Worm (Caenorhabditis elegans) whole organism, late embryonic: ENCODE data around the gene AH9.6.

ENCODE experiments used
- C08G9.2 ChIP-seq: sonication (generic microtip); optimal IDR thresholded peaks from 2 replicates; lab custom pipeline; 2016; ENCODE audit warnings: mild to moderate bottlenecking, missing genetic modification characterization, moderate library complexity, missing compliant biosample characterization
- C38D4.7 ChIP-seq: fragments of 200-800 bp; sonication (Bioruptor generic); optimal IDR thresholded peaks from 2 replicates; lab custom pipeline; 2018; ENCODE audit warnings: mild to moderate bottlenecking, missing genetic modification characterization, moderate library complexity, missing compliant biosample characterization
- K02D7.2 ChIP-seq: sonication (generic microtip); optimal IDR thresholded peaks from 2 replicates; lab custom pipeline; 2017; ENCODE audit warnings: mild to moderate bottlenecking, missing genetic modification characterization, missing compliant biosample characterization
- K09A11.1 ChIP-seq: sonication (generic microtip); optimal IDR thresholded peaks from 2 replicates; lab custom pipeline; 2017; ENCODE audit warnings: antibody characterized with exemption, mild to moderate bottlenecking, missing genetic modification characterization, missing compliant biosample characterization; ENCODE audit not compliant: insufficient read depth
- ahr-1 ChIP-seq: sonication (generic microtip); optimal IDR thresholded peaks from 2 replicates; lab custom pipeline; 2016; ENCODE audit warnings: missing genetic modification characterization, missing compliant biosample characterization
- ceh-14 ChIP-seq: sonication (generic microtip); optimal IDR thresholded peaks from 2 replicates; lab custom pipeline; 2016; ENCODE audit warnings: missing genotype, missing genetic modification characterization, missing compliant biosample characterization
- ceh-18 ChIP-seq: sonication (generic microtip); optimal IDR thresholded peaks from 2 replicates; lab custom pipeline; 2016; ENCODE audit warnings: missing genetic modification characterization, missing compliant biosample characterization
- ceh-22 ChIP-seq: sonication (generic microtip); optimal IDR thresholded peaks from 2 replicates; lab custom pipeline; 2017; ENCODE audit warnings: missing biosample characterization, missing genetic modification characterization
- ceh-24 ChIP-seq: sonication (generic microtip); optimal IDR thresholded peaks from 2 replicates; lab custom pipeline; 2016; ENCODE audit warnings: mild to moderate bottlenecking, missing genetic modification characterization, missing compliant biosample characterization
- ceh-30 ChIP-seq: fragments of 150-350 bp; optimal IDR thresholded peaks from 2 replicates; lab custom pipeline; 2014; ENCODE audit warnings: missing biosample characterization, missing genetic modification characterization
- ceh-45 ChIP-seq: fragments of 200-800 bp; sonication (Bioruptor generic); IDR thresholded peaks from 2 replicates; pipeline ENCODE4 v1.3.6; 2022; ENCODE audit warnings: missing genetic modification reagents, missing genetic modification characterization, missing compliant biosample characterization
- ceh-6 ChIP-seq: fragments of 200-800 bp; sonication (Bioruptor generic); optimal IDR thresholded peaks from 2 replicates; lab custom pipeline; 2018; ENCODE audit warnings: mild to moderate bottlenecking, missing genetic modification characterization, missing compliant biosample characterization
- ceh-9 ChIP-seq: sonication (generic microtip); optimal IDR thresholded peaks from 2 replicates; lab custom pipeline; 2016; ENCODE audit warnings: mild to moderate bottlenecking, missing genetic modification characterization, inconsistent platforms, missing compliant biosample characterization
- che-1 ChIP-seq: sonication (generic microtip); optimal IDR thresholded peaks from 2 replicates; lab custom pipeline; 2016; ENCODE audit warnings: mild to moderate bottlenecking, missing genetic modification characterization, missing compliant biosample characterization
- elt-2 ChIP-seq: sonication (generic microtip); optimal IDR thresholded peaks from 2 replicates; lab custom pipeline; 2016; ENCODE audit warnings: missing genetic modification reagents, missing genetic modification characterization, missing compliant biosample characterization
- elt-4 ChIP-seq: sonication (generic microtip); optimal IDR thresholded peaks from 2 replicates; lab custom pipeline; 2016; ENCODE audit warnings: missing genetic modification characterization, missing compliant biosample characterization
- ets-4 ChIP-seq: sonication (generic microtip); optimal IDR thresholded peaks from 2 replicates; lab custom pipeline; 2016; ENCODE audit warnings: missing genetic modification characterization, missing compliant biosample characterization
- fax-1 ChIP-seq: sonication (generic microtip); optimal IDR thresholded peaks from 2 replicates; lab custom pipeline; 2016; ENCODE audit warnings: missing genotype, missing genetic modification characterization, missing compliant biosample characterization
- fkh-10 ChIP-seq: fragments of 150-350 bp; optimal IDR thresholded peaks from 2 replicates; lab custom pipeline; 2014; ENCODE audit warnings: missing biosample characterization, missing genetic modification reagents, missing genetic modification characterization
- fkh-6 ChIP-seq: sonication (generic microtip); optimal IDR thresholded peaks from 2 replicates; lab custom pipeline; 2016; ENCODE audit warnings: missing genetic modification characterization, missing compliant biosample characterization
- gmeb-2 ChIP-seq: sonication (generic microtip); optimal IDR thresholded peaks from 2 replicates; lab custom pipeline; 2016; ENCODE audit warnings: missing genetic modification characterization, inconsistent platforms, missing compliant biosample characterization
- hlh-13 ChIP-seq: fragments of 200-800 bp; sonication (Bioruptor generic); optimal IDR thresholded peaks from 2 replicates; lab custom pipeline; 2018; ENCODE audit warnings: mild to moderate bottlenecking, missing genetic modification characterization, missing compliant biosample characterization
- hlh-30 ChIP-seq: sonication (generic microtip); optimal IDR thresholded peaks from 2 replicates; lab custom pipeline; 2017; ENCODE audit warnings: antibody characterized with exemption, missing genetic modification characterization, missing compliant biosample characterization; ENCODE audit not compliant: insufficient read depth
- hlh-6 ChIP-seq: sonication (generic microtip); optimal IDR thresholded peaks from 2 replicates; lab custom pipeline; 2016; ENCODE audit warnings: missing genotype, missing genetic modification characterization, missing compliant biosample characterization
- hlh-8 ChIP-seq: sonication (generic microtip); optimal IDR thresholded peaks from 2 replicates; lab custom pipeline; 2016; ENCODE audit warnings: missing genotype, missing genetic modification characterization, missing compliant biosample characterization
- lim-6 ChIP-seq: sonication (generic microtip); optimal IDR thresholded peaks from 2 replicates; lab custom pipeline; 2016; ENCODE audit warnings: missing genetic modification characterization, missing compliant biosample characterization
- mec-3 ChIP-seq: sonication (generic microtip); optimal IDR thresholded peaks from 2 replicates; lab custom pipeline; 2016; ENCODE audit warnings: borderline replicate concordance, missing genetic modification characterization, missing compliant biosample characterization
- nhr-11 ChIP-seq: fragments of 150-350 bp; optimal IDR thresholded peaks from 2 replicates; lab custom pipeline; 2014; ENCODE audit warnings: missing biosample characterization, missing genetic modification characterization
- odd-2 ChIP-seq: sonication (generic microtip); optimal IDR thresholded peaks from 2 replicates; lab custom pipeline; 2017; ENCODE audit warnings: antibody characterized with exemption, mild to moderate bottlenecking, missing genetic modification characterization, missing compliant biosample characterization
- pax-1 ChIP-seq: fragments of 150-350 bp; optimal IDR thresholded peaks from 2 replicates; lab custom pipeline; 2014; ENCODE audit warnings: missing biosample characterization, missing genetic modification characterization
- pha-2 ChIP-seq: sonication (generic microtip); optimal IDR thresholded peaks from 2 replicates; lab custom pipeline; 2017; ENCODE audit warnings: mild to moderate bottlenecking, missing genetic modification characterization, missing compliant biosample characterization
- pha-4 ChIP-seq: fragments of 150-350 bp; optimal IDR thresholded peaks from 2 replicates; lab custom pipeline; 2018; ENCODE audit warnings: missing biosample characterization, missing genetic modification reagents, missing genetic modification characterization
- sdc-2 ChIP-seq: sonication (generic microtip); optimal IDR thresholded peaks from 2 replicates; lab custom pipeline; 2016; ENCODE audit warnings: missing genotype, missing genetic modification characterization, missing compliant biosample characterization
- sox-2 ChIP-seq: fragments of 200-800 bp; sonication (Bioruptor generic); IDR thresholded peaks from 2 replicates; pipeline ENCODE4 v1.3.6; 2022; ENCODE audit warnings: missing genetic modification reagents, missing genetic modification characterization, missing compliant biosample characterization
- ttx-3 ChIP-seq: sonication (generic microtip); optimal IDR thresholded peaks from 2 replicates; lab custom pipeline; 2016; ENCODE audit warnings: missing genetic modification reagents, missing genetic modification characterization, missing compliant biosample characterization
- unc-3 ChIP-seq, 2 experiments: fragments of 200-800 bp in 1 of 2; sonication (Bioruptor generic) in 1 of 2; sonication (generic microtip) in 1 of 2; conservative IDR thresholded peaks in 1 of 2; optimal IDR thresholded peaks in 1 of 2; 2 replicates each; pipeline versions ENCODE4 v1.3.6 to Lab custom; 2016 to 2022; ENCODE audit warnings: missing compliant biosample characterization in 2 of 2, missing genetic modification characterization in 2 of 2, missing genetic modification reagents in 1 of 2
- ztf-16 ChIP-seq: sonication (generic microtip); optimal IDR thresholded peaks from 2 replicates; lab custom pipeline; 2017; ENCODE audit warnings: missing genetic modification characterization, missing compliant biosample characterization

The AH9.6 gene

ce11 chrX:2267956-2268355 is at the start of gene AH9.6:
Gene AH9.6 (minus strand): TSS chrX:2268138.
- TF ChIP-seq elt-2 (tag; lab: Kevin White, UChicago) (no peak), K09A11.1 (no peak), ceh-24 (no peak), ets-4 (no peak), pha-2 (no peak), hlh-6 (no peak), C08G9.2 (no peak), fkh-6 (no peak), nhr-11 (no peak), C38D4.7 (GFP tag; lab: Kevin White, UChicago) (no peak), elt-4 (tag; lab: Kevin White, UChicago) (no peak), ceh-9 (no peak), sox-2 (no peak)

DNA sequence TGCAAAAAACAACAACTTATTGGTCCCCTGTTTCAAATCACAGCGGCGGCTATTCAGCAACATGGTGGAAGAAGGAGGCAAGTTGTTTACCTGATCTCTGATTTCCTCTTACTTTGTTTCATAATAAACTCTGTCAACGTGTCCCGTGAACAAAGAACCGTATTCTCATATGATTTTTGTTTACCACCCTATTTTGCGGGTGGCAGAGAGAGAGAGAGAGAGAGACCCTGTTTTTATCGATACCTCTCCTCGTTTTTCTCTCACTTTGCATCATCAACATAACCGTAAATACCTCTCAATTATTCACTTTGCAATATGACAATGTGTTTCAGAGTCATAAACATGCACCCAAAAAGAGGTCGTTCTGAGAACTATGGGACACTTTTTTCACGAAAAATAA is 49.5 kb upstream of the AH9.6 start:
- TF ChIP-seq pax-1 (no peak), pha-2 (no peak), fkh-10 (GFP tag; lab: Kevin White, UChicago) (no peak), nhr-11 (no peak), hlh-13 (no peak), fkh-6 (no peak), K02D7.2 (tag; lab: Kevin White, UChicago) (no peak), odd-2 (no peak), lim-6 (no peak), sdc-2 (tag; lab: Kevin White, UChicago) (no peak), elt-4 (tag; lab: Kevin White, UChicago) (no peak), ceh-18 (tag; lab: Kevin White, UChicago) (no peak)

ce11 chrX:2316859-2317258 is 48.9 kb upstream of the AH9.6 start:
- no peak for TF ChIP-seq elt-4 (tag; lab: Kevin White, UChicago)
- no peak for TF ChIP-seq ceh-24
- TF ChIP-seq ceh-30 (tag; lab: Kevin White, UChicago), result no peak
- no peak for TF ChIP-seq unc-3 (GFP tag; conservative IDR thresholded peaks at IDR 0.05; lab: Robert Waterston, UW)
- TF ChIP-seq unc-3 (tag; optimal IDR thresholded peaks at IDR 0.05; lab: Kevin White, UChicago), result no peak

DNA sequence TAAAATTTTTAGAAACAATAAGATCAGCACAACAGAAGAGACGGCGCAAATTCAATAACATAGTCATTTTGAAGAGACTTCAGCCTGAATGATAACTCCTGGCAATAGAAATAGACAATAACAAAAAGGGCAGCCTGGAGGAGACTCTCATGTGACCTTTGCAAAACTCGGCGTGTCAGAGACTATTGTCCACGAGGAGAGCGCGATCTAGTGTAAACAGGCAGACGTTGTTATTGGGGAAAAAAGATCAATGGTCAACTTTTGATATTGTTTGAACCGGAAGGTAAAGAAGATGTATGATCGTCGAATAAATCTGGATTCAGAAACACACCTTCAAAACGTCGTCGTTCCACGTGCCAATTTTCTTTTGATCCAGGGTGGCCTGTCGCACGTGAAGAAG is 48.3 kb upstream of the AH9.6 start:
- TF ChIP-seq ztf-16 (tag; lab: Kevin White, UChicago) (no peak), hlh-30 (peak; percentile 51)

DNA sequence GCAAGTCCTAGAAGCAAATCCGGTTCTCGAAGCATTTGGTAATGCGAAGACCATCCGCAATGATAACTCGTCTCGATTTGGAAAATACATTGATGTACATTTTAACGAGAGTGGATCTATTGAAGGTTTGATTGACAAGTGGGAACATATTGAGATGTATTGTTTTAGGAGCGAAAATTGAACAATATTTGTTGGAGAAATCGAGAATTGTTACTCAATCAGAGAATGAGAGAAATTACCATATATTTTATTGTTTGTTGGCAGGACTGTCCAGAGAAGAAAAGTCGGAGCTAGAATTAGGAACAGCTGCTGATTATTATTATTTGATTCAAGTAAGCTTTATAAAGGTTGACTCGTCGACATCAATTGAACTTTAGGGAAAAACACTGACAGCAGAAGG is 36.6 kb upstream of the AH9.6 start:
- TF ChIP-seq che-1 (tag; lab: Kevin White, UChicago), result no peak
- TF ChIP-seq fkh-10 (GFP tag; lab: Kevin White, UChicago), result no peak
- TF ChIP-seq ceh-45 (GFP tag; lab: Robert Waterston, UW), result no peak
- TF ChIP-seq fkh-6, result no peak
- no peak for TF ChIP-seq ceh-22 (tag; lab: Kevin White, UChicago)
- no peak for TF ChIP-seq fax-1
- TF ChIP-seq pha-4 (tag; lab: Kevin White, UChicago), result no peak
- no peak for TF ChIP-seq ztf-16 (tag; lab: Kevin White, UChicago)
- no peak for TF ChIP-seq hlh-8
- TF ChIP-seq ahr-1 (tag; lab: Kevin White, UChicago), result no peak
- TF ChIP-seq ceh-6 (GFP tag; lab: Kevin White, UChicago), result no peak
- no peak for TF ChIP-seq hlh-13
- no peak for TF ChIP-seq mec-3 (tag; lab: Kevin White, UChicago)
- TF ChIP-seq ceh-30 (tag; lab: Kevin White, UChicago), result no peak
- TF ChIP-seq ttx-3 (tag; lab: Kevin White, UChicago), result no peak
- no peak for TF ChIP-seq ceh-14 (tag; lab: Kevin White, UChicago)
- TF ChIP-seq gmeb-2, result no peak
- TF ChIP-seq, all 69 proteins: peak for 0
